Fruit fly (Drosophila melanogaster) whole organism, wandering third instar larva: ENCODE results near the gene CG33631.

Experiments used
- Myc ChIP-seq: fragments of >200 bp; optimal IDR thresholded peaks from 2 replicates; lab custom pipeline; 2017
- h ChIP-seq: fragments of 200-800 bp; sonication (Bioruptor generic); optimal IDR thresholded peaks from 3 replicates; lab custom pipeline; 2016; ENCODE audit warnings: missing biosample characterization, mild to moderate bottlenecking, missing genetic modification characterization
- jim ChIP-seq: fragments of 175-275, 200-325 bp; sonication (Bioruptor generic); optimal IDR thresholded peaks from 2 replicates; lab custom pipeline; 2016; ENCODE audit warnings: missing biosample characterization, mild to moderate bottlenecking, missing genetic modification characterization
- pan ChIP-seq: fragments of >200 bp; optimal IDR thresholded peaks from 2 replicates; lab custom pipeline; 2017
- psq ChIP-seq: fragments of 200-800 bp; sonication (Bioruptor generic); optimal IDR thresholded peaks from 3 replicates; lab custom pipeline; 2017; ENCODE audit warnings: missing biosample characterization, mild to moderate bottlenecking, missing genetic modification characterization, moderate library complexity
- rgr ChIP-seq: fragments of 200-800 bp; sonication (Bioruptor generic); optimal IDR thresholded peaks from 3 replicates; lab custom pipeline; 2016; ENCODE audit warnings: missing biosample characterization, mild to moderate bottlenecking, missing genetic modification characterization

dm6 chr3R:10054278-10054975 is 9.4 kb upstream of the CG33631 start:
- TF ChIP-seq psq (GFP tag; lab: Kevin White, UChicago) (no peak), h (GFP tag; lab: Kevin White, UChicago) (peak; percentile 30), jim (GFP tag; lab: Kevin White, UChicago) (no peak), pan (lab: Kevin White, UChicago) (no peak), Myc (lab: Kevin White, UChicago) (no peak), rgr (GFP tag; lab: Kevin White, UChicago) (no peak)
